In genomic region chrX:8523572-8524155, dm6 we compare ENCODE assay signal across 3 fruit fly cellular contexts.
TF ChIP-seq lines count a peak whose summit lies in the region.

No protein-coding gene starts in this region.

- no peak for TF ChIP-seq CTCF in whole organism, embryonic (GFP tag; optimal IDR thresholded peaks at IDR 0.05; lab: Kevin White, UChicago)

TF ChIP-seq in whole organism, adult, 20 proteins besides CTCF, POLR2A, EP300 and RAD21:
- TF ChIP-seq CG14711 (tag; optimal IDR thresholded peaks at IDR 0.05; lab: Kevin White, UChicago) (no peak), bab1 (GFP tag; optimal IDR thresholded peaks at IDR 0.05; lab: Kevin White, UChicago) (no peak), Crg-1 (GFP tag; optimal IDR thresholded peaks at IDR 0.05; lab: Kevin White, UChicago) (no peak), tj (GFP tag; optimal IDR thresholded peaks at IDR 0.05; lab: Kevin White, UChicago) (peak; percentile 40), CG33017 (tag; optimal IDR thresholded peaks at IDR 0.05; lab: Kevin White, UChicago) (no peak)

TF ChIP-seq in whole organism, embryonic, 481 proteins besides CTCF, POLR2A, EP300 and RAD21:
- no peak for TF ChIP-seq B-H2 (GFP tag; optimal IDR thresholded peaks at IDR 0.05; lab: Kevin White, UChicago)
- TF ChIP-seq Elba2 (GFP tag; optimal IDR thresholded peaks at IDR 0.05; lab: Kevin White, UChicago) = no peak
- peak; percentile 88 for TF ChIP-seq nerfin-1 (tag; optimal IDR thresholded peaks at IDR 0.05; lab: Kevin White, UChicago)
- peak; percentile 31 for TF ChIP-seq kni (GFP tag; optimal IDR thresholded peaks at IDR 0.05; lab: Kevin White, UChicago)
- TF ChIP-seq Tbp (GFP tag; optimal IDR thresholded peaks at IDR 0.05; lab: Kevin White, UChicago) = no peak
- peak; percentile 60 for TF ChIP-seq Hey (tag; optimal IDR thresholded peaks at IDR 0.05; lab: Kevin White, UChicago)
- TF ChIP-seq CG6791 (GFP tag; IDR thresholded peaks at IDR 0.05; lab: Robert Waterston, UW; ENCODE audit: partially characterized antibody) = 0 out of 3 replicates have a peak, but pooled peaks have one; percentile 15
- TF ChIP-seq CG2875 (GFP tag; optimal IDR thresholded peaks at IDR 0.05; lab: Kevin White, UChicago) = no peak
- peak; percentile 95 for TF ChIP-seq CG8281 (tag; optimal IDR thresholded peaks at IDR 0.05; lab: Kevin White, UChicago)
- no peak for TF ChIP-seq otp (GFP tag; IDR thresholded peaks at IDR 0.05; lab: Robert Waterston, UW)
- TF ChIP-seq sqz (GFP tag; optimal IDR thresholded peaks at IDR 0.05; lab: Kevin White, UChicago) = peak; percentile 19
- no peak for TF ChIP-seq CG11560 (tag; IDR thresholded peaks at IDR 0.05; lab: Robert Waterston, UW)
- no peak for TF ChIP-seq schlank (tag; optimal IDR thresholded peaks at IDR 0.05; lab: Kevin White, UChicago)
- no peak for TF ChIP-seq tap (tag; optimal IDR thresholded peaks at IDR 0.05; lab: Kevin White, UChicago)
- no peak for TF ChIP-seq dmrt99B (tag; optimal IDR thresholded peaks at IDR 0.05; lab: Kevin White, UChicago)
- TF ChIP-seq CG17829 (tag; optimal IDR thresholded peaks at IDR 0.05; lab: Kevin White, UChicago) = no peak
- no peak for TF ChIP-seq crol (GFP tag; IDR thresholded peaks at IDR 0.05; lab: Robert Waterston, UW)
- peak; percentile 61 for TF ChIP-seq pros (GFP tag; optimal IDR thresholded peaks at IDR 0.05; lab: Kevin White, UChicago)
- TF ChIP-seq Fer3 (tag; optimal IDR thresholded peaks at IDR 0.05; lab: Kevin White, UChicago) = no peak
- TF ChIP-seq CG12071 (GFP tag; optimal IDR thresholded peaks at IDR 0.05; lab: Kevin White, UChicago) = no peak
- TF ChIP-seq bsh (GFP tag; optimal IDR thresholded peaks at IDR 0.05; lab: Kevin White, UChicago) = no peak
- no peak for TF ChIP-seq Myb (GFP tag; optimal IDR thresholded peaks at IDR 0.05; lab: Kevin White, UChicago)
- TF ChIP-seq sens (GFP tag; lab: Kevin White, UChicago) = peak; percentile 67
- TF ChIP-seq seq (GFP tag; IDR thresholded peaks at IDR 0.05; lab: Robert Waterston, UW) = no peak
- TF ChIP-seq sob (GFP tag; IDR thresholded peaks at IDR 0.05; lab: Robert Waterston, UW) = no peak

TF ChIP-seq in whole organism, prepupa, 60 proteins besides CTCF, POLR2A, EP300 and RAD21:
- TF ChIP-seq Eip93F (GFP tag; optimal IDR thresholded peaks at IDR 0.05; lab: Kevin White, UChicago) = no peak
- TF ChIP-seq svp (GFP tag; lab: Kevin White, UChicago) = peak; percentile 49
